Worm (Caenorhabditis elegans) whole organism, late embryonic: ENCODE data around the gene Y54F10AM.11.
A peak's percentile ranks its signal among the peaks of the same experiment; 100 is the strongest.

Source experiments
- C08G9.2 ChIP-seq: sonication (generic microtip); optimal IDR thresholded peaks from 2 replicates; lab custom pipeline; 2016; ENCODE audit warnings: mild to moderate bottlenecking, missing genetic modification characterization, moderate library complexity, missing compliant biosample characterization
- F13H6.1 ChIP-seq: sonication (generic microtip); optimal IDR thresholded peaks from 2 replicates; lab custom pipeline; 2016; ENCODE audit warnings: missing genetic modification characterization, missing compliant biosample characterization
- K09A11.1 ChIP-seq: sonication (generic microtip); optimal IDR thresholded peaks from 2 replicates; lab custom pipeline; 2017; ENCODE audit warnings: antibody characterized with exemption, mild to moderate bottlenecking, missing genetic modification characterization, missing compliant biosample characterization; ENCODE audit not compliant: insufficient read depth
- ama-1 ChIP-seq: fragments of 150-350 bp; optimal IDR thresholded peaks from 2 replicates; lab custom pipeline; 2014
- ceh-18 ChIP-seq: sonication (generic microtip); optimal IDR thresholded peaks from 2 replicates; lab custom pipeline; 2016; ENCODE audit warnings: missing genetic modification characterization, missing compliant biosample characterization
- ceh-19 ChIP-seq: fragments of 200-800 bp; sonication (Bioruptor generic); optimal IDR thresholded peaks from 2 replicates; lab custom pipeline; 2018; ENCODE audit warnings: mild to moderate bottlenecking, missing genetic modification characterization, missing compliant biosample characterization
- ceh-2 ChIP-seq: sonication (generic microtip); optimal IDR thresholded peaks from 2 replicates; lab custom pipeline; 2016; ENCODE audit warnings: missing genotype, missing genetic modification characterization, missing compliant biosample characterization
- ceh-22 ChIP-seq: sonication (generic microtip); optimal IDR thresholded peaks from 2 replicates; lab custom pipeline; 2017; ENCODE audit warnings: missing biosample characterization, missing genetic modification characterization
- ceh-30 ChIP-seq: fragments of 150-350 bp; optimal IDR thresholded peaks from 2 replicates; lab custom pipeline; 2014; ENCODE audit warnings: missing biosample characterization, missing genetic modification characterization
- ceh-48 ChIP-seq: sonication (generic microtip); optimal IDR thresholded peaks from 2 replicates; lab custom pipeline; 2016; ENCODE audit warnings: missing genetic modification characterization, inconsistent platforms, missing compliant biosample characterization
- ceh-9 ChIP-seq: sonication (generic microtip); optimal IDR thresholded peaks from 2 replicates; lab custom pipeline; 2016; ENCODE audit warnings: mild to moderate bottlenecking, missing genetic modification characterization, inconsistent platforms, missing compliant biosample characterization
- che-1 ChIP-seq: sonication (generic microtip); optimal IDR thresholded peaks from 2 replicates; lab custom pipeline; 2016; ENCODE audit warnings: mild to moderate bottlenecking, missing genetic modification characterization, missing compliant biosample characterization
- dve-1 ChIP-seq: sonication (generic microtip); optimal IDR thresholded peaks from 2 replicates; lab custom pipeline; 2017; ENCODE audit warnings: antibody characterized with exemption, mild to moderate bottlenecking, missing genetic modification characterization, missing compliant biosample characterization
- elt-4 ChIP-seq: sonication (generic microtip); optimal IDR thresholded peaks from 2 replicates; lab custom pipeline; 2016; ENCODE audit warnings: missing genetic modification characterization, missing compliant biosample characterization
- eyg-1 ChIP-seq: sonication (generic microtip); optimal IDR thresholded peaks from 2 replicates; lab custom pipeline; 2016; ENCODE audit warnings: missing genotype, missing genetic modification characterization, missing compliant biosample characterization
- fkh-6 ChIP-seq: sonication (generic microtip); optimal IDR thresholded peaks from 2 replicates; lab custom pipeline; 2016; ENCODE audit warnings: missing genetic modification characterization, missing compliant biosample characterization
- gmeb-2 ChIP-seq: sonication (generic microtip); optimal IDR thresholded peaks from 2 replicates; lab custom pipeline; 2016; ENCODE audit warnings: missing genetic modification characterization, inconsistent platforms, missing compliant biosample characterization
- hlh-30 ChIP-seq: sonication (generic microtip); optimal IDR thresholded peaks from 2 replicates; lab custom pipeline; 2017; ENCODE audit warnings: antibody characterized with exemption, missing genetic modification characterization, missing compliant biosample characterization; ENCODE audit not compliant: insufficient read depth
- hlh-6 ChIP-seq: sonication (generic microtip); optimal IDR thresholded peaks from 2 replicates; lab custom pipeline; 2016; ENCODE audit warnings: missing genotype, missing genetic modification characterization, missing compliant biosample characterization
- hlh-8 ChIP-seq: sonication (generic microtip); optimal IDR thresholded peaks from 2 replicates; lab custom pipeline; 2016; ENCODE audit warnings: missing genotype, missing genetic modification characterization, missing compliant biosample characterization
- madf-2 ChIP-seq: sonication (generic microtip); optimal IDR thresholded peaks from 2 replicates; lab custom pipeline; 2017; ENCODE audit warnings: missing genetic modification characterization, missing compliant biosample characterization
- mec-3 ChIP-seq: sonication (generic microtip); optimal IDR thresholded peaks from 2 replicates; lab custom pipeline; 2016; ENCODE audit warnings: borderline replicate concordance, missing genetic modification characterization, missing compliant biosample characterization
- nfya-1 ChIP-seq: sonication (generic microtip); optimal IDR thresholded peaks from 2 replicates; lab custom pipeline; 2017; ENCODE audit warnings: missing genetic modification characterization, mild to moderate bottlenecking, missing compliant biosample characterization, antibody characterized with exemption, moderate library complexity
- nhr-11 ChIP-seq: fragments of 150-350 bp; optimal IDR thresholded peaks from 2 replicates; lab custom pipeline; 2014; ENCODE audit warnings: missing biosample characterization, missing genetic modification characterization
- npax-4 ChIP-seq: sonication (generic microtip); optimal IDR thresholded peaks from 2 replicates; lab custom pipeline; 2016; ENCODE audit warnings: missing genetic modification characterization, missing compliant biosample characterization
- pat-9 ChIP-seq: fragments of 200-800 bp; sonication (Bioruptor generic); optimal IDR thresholded peaks from 2 replicates; lab custom pipeline; 2018; ENCODE audit warnings: mild to moderate bottlenecking, missing genetic modification characterization, moderate library complexity, missing compliant biosample characterization
- pax-1 ChIP-seq: fragments of 150-350 bp; optimal IDR thresholded peaks from 2 replicates; lab custom pipeline; 2014; ENCODE audit warnings: missing biosample characterization, missing genetic modification characterization
- pha-4 ChIP-seq: fragments of 150-350 bp; optimal IDR thresholded peaks from 2 replicates; lab custom pipeline; 2018; ENCODE audit warnings: missing biosample characterization, missing genetic modification reagents, missing genetic modification characterization
- ref-2 ChIP-seq: sonication (generic microtip); optimal IDR thresholded peaks from 2 replicates; lab custom pipeline; 2016; ENCODE audit warnings: missing genetic modification characterization, missing compliant biosample characterization
- sox-4 ChIP-seq: sonication (generic microtip); optimal IDR thresholded peaks from 2 replicates; lab custom pipeline; 2017; ENCODE audit warnings: mild to moderate bottlenecking, missing genetic modification characterization, inconsistent platforms, missing compliant biosample characterization
- tbx-2 ChIP-seq: sonication (generic microtip); optimal IDR thresholded peaks from 2 replicates; lab custom pipeline; 2016; ENCODE audit warnings: missing genetic modification characterization, missing compliant biosample characterization
- tbx-7 ChIP-seq: sonication (generic microtip); optimal IDR thresholded peaks from 2 replicates; lab custom pipeline; 2016; ENCODE audit warnings: missing genotype, missing genetic modification characterization, missing compliant biosample characterization
- zip-5 ChIP-seq: sonication (generic microtip); optimal IDR thresholded peaks from 2 replicates; lab custom pipeline; 2016; ENCODE audit warnings: missing genetic modification characterization, missing compliant biosample characterization

Gene Y54F10AM.11

ce11 chrIII:2586193-2586592, 22.4 kb upstream of the Y54F10AM.11 start, which contains the start of gene gpa-17:
Gene gpa-17 (plus strand): TSS chrIII:2586555.
- TF ChIP-seq ceh-30 (tag; lab: Kevin White, UChicago) (no peak), ceh-22 (no peak), tbx-2 (no peak), pha-4 (tag; lab: Kevin White, UChicago) (no peak), nfya-1 (tag; lab: Kevin White, UChicago) (no peak), ceh-19 (no peak), sox-4 (no peak), pat-9 (no peak), fkh-6 (no peak), pax-1 (no peak), che-1 (tag; lab: Kevin White, UChicago) (no peak), ama-1 (no peak)

- no peak for TF ChIP-seq tbx-7 (tag; lab: Kevin White, UChicago)
- no peak for TF ChIP-seq hlh-30 (tag; lab: Kevin White, UChicago)
- no peak for TF ChIP-seq F13H6.1 (tag; lab: Kevin White, UChicago)
- TF ChIP-seq gmeb-2 (tag; lab: Kevin White, UChicago): no peak
- no peak for TF ChIP-seq npax-4 (tag; lab: Kevin White, UChicago)
- TF ChIP-seq eyg-1 (tag; lab: Kevin White, UChicago): no peak
- no peak for TF ChIP-seq pha-4 (tag; lab: Kevin White, UChicago)
- TF ChIP-seq dve-1 (tag; lab: Kevin White, UChicago): no peak
- no peak for TF ChIP-seq mec-3 (tag; lab: Kevin White, UChicago)
- no peak for TF ChIP-seq nhr-11 (tag; lab: Kevin White, UChicago)
- no peak for TF ChIP-seq ref-2 (tag; lab: Kevin White, UChicago)
- no peak for TF ChIP-seq C08G9.2 (tag; lab: Kevin White, UChicago)
- TF ChIP-seq ceh-9 (tag; lab: Kevin White, UChicago): no peak
- no peak for TF ChIP-seq K09A11.1 (tag; lab: Kevin White, UChicago)
These were observed 15.2 kb upstream of the Y54F10AM.11 start, which contains the start of gene Y71H2B.8 for ce11 chrIII:2578993-2579392. Gene Y71H2B.8 (plus strand): TSS chrIII:2579293.

- no peak for TF ChIP-seq ceh-2 (tag; lab: Kevin White, UChicago)
- peak; percentile 52 for TF ChIP-seq nfya-1 (tag; lab: Kevin White, UChicago)
- TF ChIP-seq hlh-30 (tag; lab: Kevin White, UChicago): peak; percentile 40
- TF ChIP-seq ceh-9 (tag; lab: Kevin White, UChicago): no peak
- TF ChIP-seq madf-2 (tag; lab: Kevin White, UChicago): no peak
- peak; percentile 18 for TF ChIP-seq ceh-18 (tag; lab: Kevin White, UChicago)
- TF ChIP-seq, all 69 proteins: peak for 3
These were observed 14.8 kb upstream of the Y54F10AM.11 start for ce11 chrIII:2578563-2578962.

- TF ChIP-seq hlh-30 (tag; lab: Kevin White, UChicago): no peak
- TF ChIP-seq C08G9.2 (tag; lab: Kevin White, UChicago): no peak
- TF ChIP-seq pat-9: no peak
- no peak for TF ChIP-seq ceh-18 (tag; lab: Kevin White, UChicago)
- TF ChIP-seq hlh-8: no peak
- TF ChIP-seq elt-4 (tag; lab: Kevin White, UChicago): no peak
- TF ChIP-seq hlh-6 (tag; lab: Kevin White, UChicago): no peak
- no peak for TF ChIP-seq fkh-6
- no peak for TF ChIP-seq ceh-48 (tag; lab: Kevin White, UChicago)
- TF ChIP-seq zip-5 (tag; lab: Kevin White, UChicago): no peak
These were observed 14.2 kb upstream of the Y54F10AM.11 start for ce11 chrIII:2577982-2578381.
